Fruit fly (Drosophila melanogaster) whole organism, wandering third instar larva: ENCODE data around the gene Pli.

Experiments
- Abd-B ChIP-seq: fragments of >200 bp; optimal IDR thresholded peaks from 2 replicates; lab custom pipeline; 2017; ENCODE audit warnings: missing biosample characterization, missing genetic modification characterization
- CG32264 ChIP-seq: fragments of 200-800 bp; sonication (Bioruptor generic); optimal IDR thresholded peaks from 2 replicates; lab custom pipeline; 2016; ENCODE audit warnings: missing biosample characterization, missing genetic modification characterization
- CG9705 ChIP-seq: fragments of 200-800 bp; sonication (Bioruptor generic); optimal IDR thresholded peaks from 2 replicates; lab custom pipeline; 2018; ENCODE audit warnings: missing biosample characterization, mild to moderate bottlenecking, missing genetic modification characterization
- CrebA ChIP-seq: fragments of 200-800 bp; sonication (Bioruptor generic); optimal IDR thresholded peaks from 2 replicates; lab custom pipeline; 2016; ENCODE audit warnings: missing biosample characterization, mild to moderate bottlenecking, missing genetic modification characterization, borderline replicate concordance
- Dif ChIP-seq: fragments of 200-275, 200-300 bp; sonication (Bioruptor generic); optimal IDR thresholded peaks from 2 replicates; lab custom pipeline; 2018; ENCODE audit warnings: missing biosample characterization, missing genetic modification characterization; ENCODE audit not compliant: partially characterized antibody
- GATAd ChIP-seq: sonication (Bioruptor generic); optimal IDR thresholded peaks from 2 replicates; lab custom pipeline; 2016; ENCODE audit warnings: missing biosample characterization, missing genetic modification characterization
- HLH106 ChIP-seq: fragments of 200-800 bp; optimal IDR thresholded peaks from 3 replicates; lab custom pipeline; 2019; ENCODE audit warnings: missing biosample characterization, mild to moderate bottlenecking, missing genetic modification characterization, moderate library complexity
- Hnf4 ChIP-seq: fragments of 200-800 bp; sonication (Bioruptor generic); optimal IDR thresholded peaks from 2 replicates; lab custom pipeline; 2016; ENCODE audit warnings: missing biosample characterization, mild to moderate bottlenecking, missing genetic modification characterization
- Hr78 ChIP-seq: fragments of >200 bp; optimal IDR thresholded peaks from 2 replicates; lab custom pipeline; 2017; ENCODE audit warnings: missing biosample characterization, missing genetic modification characterization
- Jra ChIP-seq: sonication (Bioruptor generic); optimal IDR thresholded peaks from 2 replicates; lab custom pipeline; 2016; ENCODE audit warnings: missing biosample characterization, missing genetic modification characterization
- Myc ChIP-seq: fragments of >200 bp; optimal IDR thresholded peaks from 2 replicates; lab custom pipeline; 2017
- N ChIP-seq: fragments of >200 bp; optimal IDR thresholded peaks from 2 replicates; lab custom pipeline; 2018; ENCODE audit warnings: missing biosample characterization, missing external identifiers, missing genetic modification characterization
- Rel ChIP-seq, 2 experiments: fragments of 200-800 bp; sonication (Bioruptor generic) in 1 of 2; optimal IDR thresholded peaks; 2 replicates in 1 of 2; 3 replicates in 1 of 2; lab custom pipeline; 2016 to 2019; ENCODE audit warnings: mild to moderate bottlenecking in 2 of 2, missing biosample characterization in 2 of 2, missing genetic modification characterization in 2 of 2, moderate library complexity in 1 of 2
- Sp1 ChIP-seq: fragments of 200-800 bp; sonication (Bioruptor generic); optimal IDR thresholded peaks from 3 replicates; lab custom pipeline; 2019; ENCODE audit warnings: missing biosample characterization, mild to moderate bottlenecking, missing genetic modification characterization, moderate library complexity
- br ChIP-seq: fragments of 200-800 bp; sonication (Bioruptor generic); optimal IDR thresholded peaks from 2 replicates; lab custom pipeline; 2016; ENCODE audit warnings: missing biosample characterization, missing genetic modification characterization
- brk ChIP-seq: fragments of 200-800 bp; sonication (Bioruptor generic); optimal IDR thresholded peaks from 2 replicates; lab custom pipeline; 2016; ENCODE audit warnings: missing biosample characterization, mild to moderate bottlenecking, missing genetic modification characterization
- dl ChIP-seq, 2 experiments: fragments of 175-275, 200-275 bp in 1 of 2; fragments of 200-275 bp in 1 of 2; sonication (Bioruptor generic); optimal IDR thresholded peaks; lab custom pipeline; 2018; ENCODE audit warnings: mild to moderate bottlenecking in 2 of 2, missing biosample characterization in 2 of 2, missing genetic modification characterization in 2 of 2, moderate library complexity in 2 of 2; ENCODE audit not compliant: partially characterized antibody in 2 of 2, insufficient read depth in 1 of 2
- dmrt93B ChIP-seq: fragments of 200-800 bp; sonication (Bioruptor generic); optimal IDR thresholded peaks from 2 replicates; lab custom pipeline; 2018; ENCODE audit warnings: missing biosample characterization, mild to moderate bottlenecking, missing genetic modification characterization
- ey ChIP-seq: fragments of 200-800 bp; sonication (Bioruptor generic); optimal IDR thresholded peaks from 2 replicates; lab custom pipeline; 2016; ENCODE audit warnings: missing biosample characterization, missing genetic modification characterization
- foxo ChIP-seq, 2 experiments: fragments of 200-800 bp; sonication (Bioruptor generic); optimal IDR thresholded peaks; 2 replicates in 1 of 2; 3 replicates in 1 of 2; lab custom pipeline; 2016 to 2017; ENCODE audit warnings: missing biosample characterization in 2 of 2, missing genetic modification characterization in 2 of 2
- fru ChIP-seq: fragments of 200-800 bp; sonication (Bioruptor generic); optimal IDR thresholded peaks from 3 replicates; lab custom pipeline; 2016; ENCODE audit warnings: missing biosample characterization, mild to moderate bottlenecking, missing genetic modification characterization
- jim ChIP-seq: fragments of 175-275, 200-325 bp; sonication (Bioruptor generic); optimal IDR thresholded peaks from 2 replicates; lab custom pipeline; 2016; ENCODE audit warnings: missing biosample characterization, mild to moderate bottlenecking, missing genetic modification characterization
- lola ChIP-seq: fragments of >200 bp; optimal IDR thresholded peaks from 2 replicates; lab custom pipeline; 2017; ENCODE audit warnings: missing biosample characterization, missing genetic modification characterization
- pan ChIP-seq: fragments of >200 bp; optimal IDR thresholded peaks from 2 replicates; lab custom pipeline; 2017
- psq ChIP-seq: fragments of 200-800 bp; sonication (Bioruptor generic); optimal IDR thresholded peaks from 3 replicates; lab custom pipeline; 2017; ENCODE audit warnings: missing biosample characterization, mild to moderate bottlenecking, missing genetic modification characterization, moderate library complexity
- rgr ChIP-seq: fragments of 200-800 bp; sonication (Bioruptor generic); optimal IDR thresholded peaks from 3 replicates; lab custom pipeline; 2016; ENCODE audit warnings: missing biosample characterization, mild to moderate bottlenecking, missing genetic modification characterization
- sage ChIP-seq: fragments of 200-800 bp; sonication (Bioruptor generic); optimal IDR thresholded peaks from 2 replicates; lab custom pipeline; 2016; ENCODE audit warnings: missing biosample characterization, mild to moderate bottlenecking, missing genetic modification characterization
- sv ChIP-seq: fragments of 200-800 bp; sonication (Bioruptor generic); optimal IDR thresholded peaks from 3 replicates; lab custom pipeline; 2016; ENCODE audit warnings: missing biosample characterization, missing genetic modification characterization
- woc ChIP-seq: sonication (Bioruptor generic); optimal IDR thresholded peaks from 2 replicates; lab custom pipeline; 2016; ENCODE audit warnings: missing biosample characterization, mild to moderate bottlenecking, missing genetic modification characterization

The Pli gene

DNA sequence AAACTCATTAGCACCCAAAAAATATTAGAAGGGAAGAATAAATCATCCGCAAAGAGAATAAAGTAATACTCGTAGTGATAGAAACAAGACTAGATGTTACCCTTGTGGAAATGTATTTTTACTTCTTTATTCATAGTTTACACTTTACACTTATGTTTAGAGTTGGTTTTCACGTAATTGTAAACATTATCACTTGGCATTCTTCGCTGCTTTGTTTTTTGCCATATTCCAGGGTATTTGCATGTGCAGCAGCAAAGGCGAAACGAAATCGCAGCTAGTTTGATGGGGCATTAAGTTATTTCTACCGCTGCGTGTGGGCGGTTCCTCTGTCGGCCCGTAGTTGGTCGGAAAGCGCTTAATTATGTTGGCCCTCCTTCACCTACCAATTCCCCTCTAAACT is 18.1 kb downstream of the Pli start:
- TF ChIP-seq woc (GFP tag; lab: Kevin White, UChicago): no peak
- no peak for TF ChIP-seq Sp1 (GFP tag; lab: Kevin White, UChicago)
- TF ChIP-seq N (GFP tag; lab: Kevin White, UChicago): no peak

DNA sequence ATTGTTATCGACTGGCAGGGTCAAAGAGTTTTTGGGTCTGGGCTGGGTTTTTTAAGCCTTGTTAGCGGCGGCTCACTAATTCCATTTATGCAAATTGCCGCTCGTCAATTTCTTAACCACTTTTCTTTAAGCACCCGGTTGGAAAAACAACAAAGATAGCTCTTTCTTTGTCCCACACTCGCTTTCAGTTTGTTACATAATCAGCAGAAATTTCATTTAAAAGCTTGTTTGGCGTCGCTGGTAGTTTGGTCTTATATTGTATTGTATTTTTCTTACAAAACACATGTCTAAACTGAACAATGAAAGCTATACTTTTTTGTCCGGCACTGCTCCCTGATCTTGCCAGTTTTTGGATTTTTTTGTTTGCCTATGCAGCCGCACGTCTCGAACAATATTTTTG is 19.9 kb downstream of the Pli start:
- TF ChIP-seq Myc (lab: Kevin White, UChicago) (no peak), CrebA (GFP tag; lab: Kevin White, UChicago) (no peak), sv (GFP tag; lab: Kevin White, UChicago) (no peak), pan (lab: Kevin White, UChicago) (no peak), foxo (GFP tag; optimal IDR thresholded peaks at IDR 0.05; lab: Kevin White, UChicago) (no peak)

DNA sequence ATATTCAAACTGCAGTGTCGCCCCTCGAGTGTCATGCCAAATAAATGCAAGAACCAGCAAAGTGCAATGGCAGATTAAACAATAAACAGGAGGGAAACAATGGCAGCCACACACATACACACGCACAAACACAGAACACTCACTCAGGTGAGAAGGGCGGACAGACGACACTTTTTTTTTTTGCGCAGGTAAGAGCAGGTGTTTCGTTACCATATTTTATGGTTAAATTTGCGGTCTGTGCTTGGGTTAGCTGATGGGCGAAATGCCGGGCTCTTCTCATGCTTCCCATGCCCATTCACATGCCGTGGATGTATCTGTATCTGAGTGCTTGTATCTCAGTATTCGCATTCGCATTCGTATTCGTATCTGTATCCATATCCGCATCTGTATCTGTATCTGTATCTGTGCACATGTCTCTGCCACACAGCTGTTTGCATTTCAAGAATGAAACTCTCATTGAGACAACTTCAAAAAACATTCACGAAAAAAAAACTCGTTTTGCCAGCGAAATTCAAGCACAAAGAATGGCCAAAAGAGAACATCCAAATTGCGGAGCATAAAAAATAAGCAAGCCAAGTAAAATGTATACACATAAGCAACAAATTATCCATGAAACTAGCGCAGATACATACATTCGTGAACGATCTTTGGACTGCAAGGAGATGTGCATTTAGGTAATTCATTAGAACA is 20.5 kb downstream of the Pli start:
- TF ChIP-seq rgr (GFP tag; lab: Kevin White, UChicago) (no peak), brk (GFP tag; lab: Kevin White, UChicago) (peak; percentile 24), br (GFP tag; lab: Kevin White, UChicago) (peak; percentile 17), dmrt93B (no peak), dl (GFP tag; optimal IDR thresholded peaks at IDR 0.05; lab: Kevin White, UChicago; ENCODE audit: insufficient read depth in 1 of 2, partially characterized antibody in 2 of 2) (peak in 1 of 2 experiments; percentile 36), lola (no peak), woc (GFP tag; lab: Kevin White, UChicago) (no peak), GATAd (GFP tag; lab: Kevin White, UChicago) (no peak), jim (no peak), sv (GFP tag; lab: Kevin White, UChicago) (no peak), CG9705 (GFP tag; lab: Kevin White, UChicago) (no peak), CrebA (GFP tag; lab: Kevin White, UChicago) (no peak), HLH106 (tag; lab: Kevin White, UChicago) (no peak), Sp1 (GFP tag; lab: Kevin White, UChicago) (no peak), Abd-B (GFP tag; lab: Kevin White, UChicago) (no peak), Hr78 (GFP tag; lab: Kevin White, UChicago) (no peak), Dif (no peak), ey (GFP tag; lab: Kevin White, UChicago) (no peak), foxo (GFP tag; optimal IDR thresholded peaks at IDR 0.05; lab: Kevin White, UChicago) (peak in 1 of 2 experiments; percentile 11), fru (no peak), pan (lab: Kevin White, UChicago) (no peak), N (GFP tag; lab: Kevin White, UChicago) (no peak), Rel (GFP tag; optimal IDR thresholded peaks at IDR 0.05; lab: Kevin White, UChicago) (no peak), Rel (tag; optimal IDR thresholded peaks at IDR 0.05; lab: Kevin White, UChicago) (no peak), psq (GFP tag; lab: Kevin White, UChicago) (peak; percentile 82), sage (peak; percentile 21), Hnf4 (GFP tag; lab: Kevin White, UChicago) (no peak), Myc (lab: Kevin White, UChicago) (no peak)

DNA sequence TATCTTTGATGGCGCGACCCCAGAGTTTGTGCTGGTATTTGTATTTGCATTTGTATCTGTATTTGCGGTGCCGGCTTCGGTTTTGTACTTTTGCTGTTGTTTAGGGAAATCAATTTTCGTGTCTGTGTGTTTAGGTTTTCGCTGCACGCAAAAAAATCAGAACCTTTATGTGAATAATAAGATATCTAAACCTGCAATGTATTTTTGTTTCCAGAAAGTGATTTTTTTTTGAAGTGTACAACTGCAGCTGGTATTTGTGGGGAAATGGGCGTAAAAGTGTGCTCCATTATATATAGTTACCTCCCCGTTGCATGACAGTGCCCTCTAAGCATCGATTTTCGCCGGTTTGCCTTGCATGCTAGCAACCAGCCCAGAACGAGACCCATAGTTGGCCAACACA is 22.0 kb downstream of the Pli start:
- TF ChIP-seq ey (GFP tag; lab: Kevin White, UChicago) (no peak), CG32264 (GFP tag; lab: Kevin White, UChicago) (no peak)

DNA sequence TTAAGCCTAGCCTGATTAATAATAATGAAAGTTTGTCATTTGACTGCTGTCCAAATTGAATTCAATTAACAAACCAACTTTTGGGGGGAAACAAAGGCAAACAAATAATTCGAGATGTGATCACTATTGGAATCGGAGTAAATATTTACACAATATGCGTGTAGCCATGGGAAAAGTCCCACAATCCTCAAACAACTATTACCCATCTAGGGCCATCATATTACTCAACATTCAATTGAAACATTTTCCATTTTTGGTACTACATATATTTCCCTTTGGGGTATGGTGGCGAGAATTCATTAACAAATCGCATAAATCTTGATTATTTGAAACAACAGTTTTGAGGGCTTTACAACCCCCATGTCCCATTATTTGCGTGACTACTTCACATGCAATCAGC is 22.7 kb downstream of the Pli start:
- TF ChIP-seq jim (no peak), GATAd (GFP tag; lab: Kevin White, UChicago) (no peak), Jra (GFP tag; lab: Kevin White, UChicago) (no peak), Myc (lab: Kevin White, UChicago) (no peak), HLH106 (tag; lab: Kevin White, UChicago) (no peak), Abd-B (GFP tag; lab: Kevin White, UChicago) (no peak), sage (no peak), fru (no peak)
